Fruit fly (Drosophila melanogaster) whole organism, embryonic: ENCODE data around the gene Miga.

Source experiments
- Adf1 ChIP-seq: fragments of 200-800 bp; sonication (Bioruptor generic); IDR thresholded peaks from 2 replicates; pipeline ENCODE4 v1.3.6; 2022; ENCODE audit warnings: missing biosample characterization, missing genetic modification characterization
- Asciz ChIP-seq: fragments of 200-800 bp; sonication (Bioruptor generic); optimal IDR thresholded peaks from 2 replicates; lab custom pipeline; 2017; ENCODE audit warnings: missing biosample characterization, mild to moderate bottlenecking, missing genetic modification characterization, missing genetic modification reagents
- Awh ChIP-seq: fragments of 200-800 bp; sonication (Bioruptor generic); IDR thresholded peaks from 2 replicates; pipeline ENCODE4, ENCODE4 v1.3.6; 2022; ENCODE audit warnings: missing biosample characterization, missing genetic modification characterization
- Bdp1 ChIP-seq: fragments of 200-800 bp; sonication (Bioruptor generic); optimal IDR thresholded peaks from 3 replicates; lab custom pipeline; 2016; ENCODE audit warnings: missing biosample characterization, missing genetic modification characterization
- CG10431 ChIP-seq: fragments of 200-800 bp; sonication (Bioruptor generic); optimal IDR thresholded peaks from 3 replicates; lab custom pipeline; 2018; ENCODE audit warnings: missing biosample characterization, mild to moderate bottlenecking, missing genetic modification characterization
- CG11085 ChIP-seq: fragments of 200-800 bp; sonication (Bioruptor generic); IDR thresholded peaks from 2 replicates; pipeline ENCODE4 v1.3.6; 2022; ENCODE audit warnings: missing biosample characterization, missing genetic modification characterization
- CG12659 ChIP-seq: fragments of 200-800 bp; sonication (Bioruptor generic); optimal IDR thresholded peaks from 3 replicates; lab custom pipeline; 2017; ENCODE audit warnings: mild to moderate bottlenecking, missing biosample characterization, missing genetic modification reagents, missing genetic modification characterization
- CG14667 ChIP-seq: fragments of 200-800 bp; sonication (Bioruptor generic); IDR thresholded peaks from 2 replicates; pipeline ENCODE4 v1.3.6; 2022; ENCODE audit warnings: missing biosample characterization, missing genetic modification characterization
- CG15073 ChIP-seq: fragments of 200-800 bp; sonication (Bioruptor generic); optimal IDR thresholded peaks from 2 replicates; lab custom pipeline; 2016; ENCODE audit warnings: missing biosample characterization, missing genetic modification characterization
- CG17912 ChIP-seq: fragments of 200-800 bp; sonication (Bioruptor generic); optimal IDR thresholded peaks from 2 replicates; lab custom pipeline; 2018; ENCODE audit warnings: missing biosample characterization, mild to moderate bottlenecking, missing genetic modification characterization
- CG2120 ChIP-seq: fragments of 200-800 bp; sonication (Bioruptor generic); optimal IDR thresholded peaks from 3 replicates; lab custom pipeline; 2016; ENCODE audit warnings: missing biosample characterization, missing genetic modification characterization
- CG2875 ChIP-seq: fragments of 200-800 bp; sonication (Bioruptor generic); optimal IDR thresholded peaks from 2 replicates; lab custom pipeline; 2017; ENCODE audit warnings: missing biosample characterization, mild to moderate bottlenecking, missing genetic modification characterization, missing genetic modification reagents
- CG3065 ChIP-seq: fragments of 200-800 bp; sonication (Bioruptor generic); optimal IDR thresholded peaks from 2 replicates; lab custom pipeline; 2016; ENCODE audit warnings: missing biosample characterization, missing genetic modification characterization
- CG31441 ChIP-seq: fragments of 200-800 bp; sonication (Bioruptor generic); IDR thresholded peaks from 2 replicates; pipeline ENCODE4 v1.3.6; 2022; ENCODE audit warnings: missing biosample characterization, missing genetic modification characterization
- CG34224 ChIP-seq: fragments of 200-800 bp; sonication (Bioruptor generic); IDR thresholded peaks from 3 replicates; pipeline ENCODE4 v1.3.6; 2022; ENCODE audit warnings: missing biosample characterization, missing genetic modification characterization; ENCODE audit not compliant: partially characterized antibody
- CG6791 ChIP-seq: fragments of 200-800 bp; sonication (Bioruptor generic); IDR thresholded peaks from 3 replicates; pipeline ENCODE4 v1.3.6; 2022; ENCODE audit warnings: missing biosample characterization, missing genetic modification characterization; ENCODE audit not compliant: partially characterized antibody
- CG7745 ChIP-seq: fragments of 200-800 bp; sonication (Bioruptor generic); optimal IDR thresholded peaks from 2 replicates; lab custom pipeline; 2018; ENCODE audit warnings: missing biosample characterization, mild to moderate bottlenecking, missing genetic modification characterization, moderate library complexity
- CG8944 ChIP-seq: fragments of 200-800 bp; sonication (Bioruptor generic); optimal IDR thresholded peaks from 3 replicates; lab custom pipeline; 2016; ENCODE audit warnings: missing biosample characterization, missing genetic modification characterization
- CG9817 ChIP-seq: fragments of 200-800 bp; sonication (Bioruptor generic); optimal IDR thresholded peaks from 2 replicates; lab custom pipeline; 2018; ENCODE audit warnings: missing biosample characterization, mild to moderate bottlenecking, missing genetic modification characterization, moderate library complexity
- CG9876 ChIP-seq: fragments of 200-800 bp; sonication (Bioruptor generic); optimal IDR thresholded peaks from 2 replicates; lab custom pipeline; 2016; ENCODE audit warnings: missing biosample characterization, missing genetic modification characterization
- D19A ChIP-seq: fragments of 200-800 bp; optimal IDR thresholded peaks from 3 replicates; lab custom pipeline; 2019; ENCODE audit warnings: missing biosample characterization, mild to moderate bottlenecking, missing genetic modification characterization, moderate library complexity
- Eip74EF ChIP-seq, 2 experiments: fragments of 200-800 bp in 1 of 2; fragments of >200 bp in 1 of 2; sonication (Bioruptor generic) in 1 of 2; optimal IDR thresholded peaks; 2 replicates each; lab custom pipeline; 2017 to 2019; ENCODE audit warnings: missing biosample characterization in 2 of 2, missing genetic modification characterization in 2 of 2, mild to moderate bottlenecking in 1 of 2, moderate library complexity in 1 of 2
- Elba2 ChIP-seq: fragments of 200-800 bp; sonication (Bioruptor generic); optimal IDR thresholded peaks from 3 replicates; lab custom pipeline; 2016; ENCODE audit warnings: missing biosample characterization, missing genetic modification characterization
- Ets97D ChIP-seq: fragments of 200-800 bp; sonication (Bioruptor generic); optimal IDR thresholded peaks from 3 replicates; lab custom pipeline; 2016; ENCODE audit warnings: missing biosample characterization, missing genetic modification characterization
- Fer2 ChIP-seq: fragments of 200-800 bp; sonication (Bioruptor generic); optimal IDR thresholded peaks from 2 replicates; lab custom pipeline; 2018; ENCODE audit warnings: missing biosample characterization, mild to moderate bottlenecking, missing genetic modification characterization, moderate library complexity
- Hmr ChIP-seq: fragments of 200-800 bp; sonication (Bioruptor generic); optimal IDR thresholded peaks from 3 replicates; lab custom pipeline; 2017; ENCODE audit warnings: mild to moderate bottlenecking, missing biosample characterization, missing genetic modification reagents, missing genetic modification characterization
- Kr ChIP-seq: fragments of 200-800 bp; sonication (Bioruptor generic); optimal IDR thresholded peaks from 2 replicates; lab custom pipeline; 2017; ENCODE audit warnings: missing biosample characterization, mild to moderate bottlenecking, missing genetic modification characterization
- Max ChIP-seq: fragments of 200-800 bp; sonication (Bioruptor generic); optimal IDR thresholded peaks from 2 replicates; lab custom pipeline; 2016; ENCODE audit warnings: missing biosample characterization, mild to moderate bottlenecking, missing genetic modification characterization
- Poxn ChIP-seq: fragments of 200-800 bp; sonication (Bioruptor generic); IDR thresholded peaks from 2 replicates; pipeline ENCODE4 v1.3.6; 2022; ENCODE audit warnings: missing biosample characterization, missing genetic modification characterization
- Side ChIP-seq: fragments of 200-800 bp; sonication (Bioruptor generic); optimal IDR thresholded peaks from 2 replicates; lab custom pipeline; 2016; ENCODE audit warnings: missing biosample characterization, missing genetic modification characterization
- Stat92E ChIP-seq, 3 experiments: fragments of >200 bp in 2 of 3; fragments of 200-800 bp in 1 of 3; sonication (Bioruptor generic) in 1 of 3; optimal IDR thresholded peaks; 2 replicates each; lab custom pipeline; 2017 to 2019; ENCODE audit warnings: missing biosample characterization in 3 of 3, missing genetic modification characterization in 3 of 3, mild to moderate bottlenecking in 1 of 3, moderate library complexity in 1 of 3
- aop ChIP-seq: fragments of 200-800 bp; sonication (Bioruptor generic); IDR thresholded peaks from 2 replicates; pipeline ENCODE4 v1.3.6; 2022; ENCODE audit warnings: missing biosample characterization, missing genetic modification characterization
- chif ChIP-seq, 2 experiments: fragments of 200-800 bp; sonication (Bioruptor generic); optimal IDR thresholded peaks; 3 replicates each; lab custom pipeline; 2016; ENCODE audit warnings: missing biosample characterization in 2 of 2, missing genetic modification characterization in 2 of 2
- chinmo ChIP-seq: fragments of 200-800 bp; sonication (Bioruptor generic); IDR thresholded peaks from 4 replicates; pipeline ENCODE4 v1.3.6; 2022; ENCODE audit warnings: missing biosample characterization, missing genetic modification characterization; ENCODE audit not compliant: partially characterized antibody
- croc ChIP-seq: fragments of 200-800 bp; sonication (Bioruptor generic); conservative IDR thresholded peaks from 3 replicates; pipeline ENCODE4 v1.3.6; 2022; ENCODE audit warnings: missing biosample characterization, missing genetic modification characterization
- dimm ChIP-seq: fragments of 200-800 bp; sonication (Bioruptor generic); IDR thresholded peaks from 2 replicates; pipeline ENCODE4 v1.3.6; 2022; ENCODE audit warnings: missing biosample characterization, missing genetic modification characterization
- dm ChIP-seq: fragments of 200-800 bp; sonication (Bioruptor generic); optimal IDR thresholded peaks from 3 replicates; lab custom pipeline; 2016; ENCODE audit warnings: missing biosample characterization, missing genetic modification characterization
- gsb ChIP-seq: fragments of 200-800 bp; sonication (Bioruptor generic); IDR thresholded peaks from 2 replicates; pipeline ENCODE4 v1.3.6; 2022; ENCODE audit warnings: missing biosample characterization, missing genetic modification characterization
- gt ChIP-seq: fragments of 200-800 bp; sonication (Bioruptor generic); IDR thresholded peaks from 2 replicates; pipeline ENCODE4 v1.3.6; 2022; ENCODE audit warnings: missing biosample characterization, missing genetic modification characterization
- hth ChIP-seq: fragments of >200 bp; optimal IDR thresholded peaks from 2 replicates; lab custom pipeline; 2017; ENCODE audit warnings: inconsistent platforms
- inv ChIP-seq: fragments of 200-800 bp; sonication (Bioruptor generic); IDR thresholded peaks from 2 replicates; pipeline ENCODE4 v1.3.6; 2022; ENCODE audit warnings: missing biosample characterization, missing genetic modification characterization; ENCODE audit not compliant: partially characterized antibody
- jing ChIP-seq: fragments of 200-800 bp; sonication (Bioruptor generic); optimal IDR thresholded peaks from 2 replicates; lab custom pipeline; 2018; ENCODE audit warnings: missing biosample characterization, mild to moderate bottlenecking, missing genetic modification characterization
- kah ChIP-seq: fragments of 200-800 bp; sonication (Bioruptor generic); optimal IDR thresholded peaks from 2 replicates; lab custom pipeline; 2018; ENCODE audit warnings: missing biosample characterization, mild to moderate bottlenecking, missing genetic modification characterization
- lmd ChIP-seq: fragments of 200-800 bp; sonication (Bioruptor generic); IDR thresholded peaks from 2 replicates; pipeline ENCODE4 v1.3.6; 2022; ENCODE audit warnings: missing biosample characterization, missing genetic modification characterization
- mirr ChIP-seq: fragments of 200-800 bp; sonication (Bioruptor generic); optimal IDR thresholded peaks from 3 replicates; lab custom pipeline; 2018; ENCODE audit warnings: missing biosample characterization, mild to moderate bottlenecking, missing genetic modification characterization
- nmo ChIP-seq: fragments of 200-800 bp; sonication (Bioruptor generic); optimal IDR thresholded peaks from 2 replicates; lab custom pipeline; 2018; ENCODE audit warnings: missing biosample characterization, mild to moderate bottlenecking, missing genetic modification characterization, moderate library complexity
- otp ChIP-seq: fragments of 200-800 bp; sonication (Bioruptor generic); IDR thresholded peaks from 3 replicates; pipeline ENCODE4, ENCODE4 v1.3.6; 2022; ENCODE audit warnings: missing biosample characterization, missing genetic modification characterization
- stwl ChIP-seq: fragments of 200-800 bp; sonication (Bioruptor generic); optimal IDR thresholded peaks from 3 replicates; lab custom pipeline; 2018; ENCODE audit warnings: missing biosample characterization, mild to moderate bottlenecking, missing genetic modification characterization, moderate library complexity
- ttk ChIP-seq: fragments of 200-800 bp; sonication (Bioruptor generic); IDR thresholded peaks from 2 replicates; pipeline ENCODE4 v2.1.2; 2022; ENCODE audit warnings: missing biosample characterization, missing genetic modification characterization

The Miga gene

DNA sequence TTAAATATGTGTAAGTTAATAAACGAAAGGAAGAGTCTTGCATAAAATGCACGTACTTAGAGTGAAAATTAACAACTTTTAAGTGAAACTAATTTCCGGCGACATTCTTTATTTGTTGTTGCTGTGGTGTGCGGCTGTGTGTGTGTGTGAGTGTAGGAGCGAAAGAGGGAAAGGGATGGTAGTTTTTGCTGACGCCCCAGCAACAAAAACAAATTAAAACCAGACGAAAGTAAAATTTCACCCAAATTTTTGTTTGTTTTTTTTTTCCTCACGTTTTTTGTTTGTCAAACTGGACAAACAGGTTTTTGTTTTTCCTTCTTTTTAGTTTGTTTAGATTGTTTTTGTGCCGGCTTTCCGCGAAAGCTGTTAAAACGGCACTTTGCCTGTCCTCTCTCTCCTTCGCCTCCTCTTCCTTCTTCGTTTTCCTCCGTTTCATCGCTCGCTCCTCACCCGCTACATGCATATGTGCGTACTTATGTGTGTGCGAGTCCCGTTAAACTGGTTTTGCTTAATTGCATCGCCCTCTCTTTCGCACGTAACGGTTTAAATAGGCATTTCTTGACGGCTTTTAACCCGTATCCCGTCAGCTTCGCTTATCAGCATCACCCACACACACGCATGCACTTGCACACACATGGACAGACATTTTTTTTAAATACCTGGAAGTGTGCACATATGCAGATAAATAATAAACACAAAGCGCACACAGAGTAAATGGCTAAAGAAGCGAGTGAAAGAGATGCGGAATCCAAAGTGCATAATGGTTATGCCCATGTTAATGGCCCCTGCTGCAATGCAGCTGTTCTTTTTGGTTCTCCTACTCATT lies at the start of gene Miga (continued):
- peak in 1 of 3 experiments; percentile 53 for TF ChIP-seq Stat92E (GFP tag; optimal IDR thresholded peaks at IDR 0.05; lab: Kevin White, UChicago)
- no peak for TF ChIP-seq CG10431 (GFP tag; lab: Kevin White, UChicago)
- no peak for TF ChIP-seq Awh
- TF ChIP-seq CG2120 (GFP tag; lab: Kevin White, UChicago) = no peak
- TF ChIP-seq Side (GFP tag; lab: Kevin White, UChicago) = no peak
- TF ChIP-seq Fer2 (tag; lab: Kevin White, UChicago) = no peak
- TF ChIP-seq Poxn (GFP tag; lab: Robert Waterston, UW) = no peak
- no peak for TF ChIP-seq stwl (tag; lab: Kevin White, UChicago)
- TF ChIP-seq CG3065 (GFP tag; lab: Kevin White, UChicago) = no peak
- TF ChIP-seq hth (lab: Kevin White, UChicago) = no peak
- no peak for TF ChIP-seq kah (GFP tag; lab: Kevin White, UChicago)
- no peak for TF ChIP-seq CG17912
- TF ChIP-seq CG8944 (GFP tag; lab: Kevin White, UChicago) = no peak
- no peak for TF ChIP-seq gt (GFP tag; lab: Robert Waterston, UW)
- no peak for TF ChIP-seq Adf1 (GFP tag; lab: Robert Waterston, UW)
- no peak for TF ChIP-seq inv (GFP tag; lab: Robert Waterston, UW)
- no peak for TF ChIP-seq CG2875 (GFP tag; lab: Kevin White, UChicago)
- TF ChIP-seq ttk (GFP tag; lab: Robert Waterston, UW) = no peak
- TF ChIP-seq lmd (GFP tag; lab: Robert Waterston, UW) = no peak
- TF ChIP-seq gsb (GFP tag; lab: Robert Waterston, UW) = no peak
- TF ChIP-seq Kr (GFP tag; lab: Kevin White, UChicago) = peak; percentile 18
- TF ChIP-seq D19A = no peak
- no peak for TF ChIP-seq Max (GFP tag; lab: Kevin White, UChicago)
- TF ChIP-seq CG14667 (GFP tag; lab: Robert Waterston, UW) = no peak
- no peak for TF ChIP-seq Elba2 (GFP tag; lab: Kevin White, UChicago)
- TF ChIP-seq dm = no peak
- TF ChIP-seq Asciz (GFP tag; lab: Kevin White, UChicago) = no peak
- TF ChIP-seq CG15073 (GFP tag; lab: Kevin White, UChicago) = no peak
- TF ChIP-seq croc = no peak
- TF ChIP-seq CG9876 = no peak
- TF ChIP-seq Ets97D (GFP tag; lab: Kevin White, UChicago) = no peak
- TF ChIP-seq jing = no peak
- no peak for TF ChIP-seq nmo (GFP tag; lab: Kevin White, UChicago)
- TF ChIP-seq aop (GFP tag; lab: Robert Waterston, UW) = no peak
- no peak for TF ChIP-seq CG31441 (GFP tag; lab: Robert Waterston, UW)
- no peak for TF ChIP-seq CG12659
- no peak for TF ChIP-seq chif (GFP tag; optimal IDR thresholded peaks at IDR 0.05; lab: Kevin White, UChicago)
- no peak for TF ChIP-seq CG6791 (GFP tag; lab: Robert Waterston, UW)
- no peak for TF ChIP-seq Hmr (GFP tag; lab: Kevin White, UChicago)
- no peak for TF ChIP-seq dimm (GFP tag; lab: Robert Waterston, UW)
- no peak for TF ChIP-seq CG11085 (GFP tag; lab: Robert Waterston, UW)
- TF ChIP-seq CG7745 (tag; lab: Kevin White, UChicago) = no peak
- 0 out of 3 replicates have a peak, but pooled peaks have one; percentile 5 for TF ChIP-seq otp (GFP tag; lab: Robert Waterston, UW)
- peak; percentile 85; the same call in 1 of the 4 replicates for TF ChIP-seq chinmo (GFP tag; lab: Robert Waterston, UW)
- TF ChIP-seq CG34224 = no peak
- no peak for TF ChIP-seq CG9817
- no peak for TF ChIP-seq Bdp1 (GFP tag; lab: Kevin White, UChicago)
- TF ChIP-seq Eip74EF (GFP tag; optimal IDR thresholded peaks at IDR 0.05; lab: Kevin White, UChicago) = peak in 1 of 2 experiments; percentile 12
- no peak for TF ChIP-seq mirr (GFP tag; lab: Kevin White, UChicago)
